Worm (Caenorhabditis elegans) whole organism, late embryonic: ENCODE results near the gene zif-1.

Experiments
- ceh-22 ChIP-seq: sonication (generic microtip); optimal IDR thresholded peaks from 2 replicates; lab custom pipeline; 2017; ENCODE audit warnings: missing biosample characterization, missing genetic modification characterization
- ets-4 ChIP-seq: sonication (generic microtip); optimal IDR thresholded peaks from 2 replicates; lab custom pipeline; 2016; ENCODE audit warnings: missing genetic modification characterization, missing compliant biosample characterization
- hlh-30 ChIP-seq: sonication (generic microtip); optimal IDR thresholded peaks from 2 replicates; lab custom pipeline; 2017; ENCODE audit warnings: antibody characterized with exemption, missing genetic modification characterization, missing compliant biosample characterization; ENCODE audit not compliant: insufficient read depth
- pqm-1 ChIP-seq: sonication (generic microtip); optimal IDR thresholded peaks from 2 replicates; lab custom pipeline; 2016; ENCODE audit warnings: missing genetic modification characterization, missing compliant biosample characterization
- tbx-2 ChIP-seq: sonication (generic microtip); optimal IDR thresholded peaks from 2 replicates; lab custom pipeline; 2016; ENCODE audit warnings: missing genetic modification characterization, missing compliant biosample characterization
- ttx-3 ChIP-seq: sonication (generic microtip); optimal IDR thresholded peaks from 2 replicates; lab custom pipeline; 2016; ENCODE audit warnings: missing genetic modification reagents, missing genetic modification characterization, missing compliant biosample characterization

- TF ChIP-seq hlh-30 (no peak), tbx-2 (no peak), ttx-3 (tag; lab: Kevin White, UChicago) (no peak), ets-4 (tag; lab: Kevin White, UChicago) (no peak), ceh-22 (tag; lab: Kevin White, UChicago) (no peak), pqm-1 (tag; lab: Kevin White, UChicago) (no peak)
These were observed 20.0 kb downstream of the zif-1 start, which contains the start of gene F59B2.14 for ce11 chrIII:9022535-9022934.
